Fruit fly (Drosophila melanogaster) whole organism, embryonic: Measurements from ENCODE around the gene put.
A peak's percentile ranks its signal among the peaks of the same experiment; 100 is the strongest.

Source experiments
- Adf1 ChIP-seq: fragments of 200-800 bp; sonication (Bioruptor generic); IDR thresholded peaks from 2 replicates; pipeline ENCODE4 v1.3.6; 2022; ENCODE audit warnings: missing biosample characterization, missing genetic modification characterization
- Aef1 ChIP-seq: fragments of 200-800 bp; sonication (Bioruptor generic); IDR thresholded peaks from 3 replicates; pipeline ENCODE4 v1.3.6; 2022; ENCODE audit warnings: missing biosample characterization, missing genetic modification characterization
- CG10366 ChIP-seq: fragments of 200-800 bp; sonication (Bioruptor generic); IDR thresholded peaks from 2 replicates; pipeline ENCODE4 v1.3.6; 2022; ENCODE audit warnings: missing biosample characterization, missing genetic modification characterization
- CG10431 ChIP-seq: fragments of 200-800 bp; sonication (Bioruptor generic); optimal IDR thresholded peaks from 3 replicates; lab custom pipeline; 2018; ENCODE audit warnings: missing biosample characterization, mild to moderate bottlenecking, missing genetic modification characterization
- CG10959 ChIP-seq: fragments of 200-800 bp; sonication (Bioruptor generic); IDR thresholded peaks from 2 replicates; pipeline ENCODE4 v1.3.6; 2022; ENCODE audit warnings: missing biosample characterization, missing genetic modification characterization
- CG12299 ChIP-seq: fragments of 200-800 bp; sonication (Bioruptor generic); optimal IDR thresholded peaks from 2 replicates; lab custom pipeline; 2018; ENCODE audit warnings: missing biosample characterization, mild to moderate bottlenecking, missing genetic modification characterization
- CG13624 ChIP-seq: fragments of 200-800 bp; sonication (Bioruptor generic); optimal IDR thresholded peaks from 2 replicates; lab custom pipeline; 2016; ENCODE audit warnings: missing biosample characterization, missing genetic modification characterization
- CG18262 ChIP-seq: fragments of 200-800 bp; optimal IDR thresholded peaks from 3 replicates; lab custom pipeline; 2019; ENCODE audit warnings: missing biosample characterization, mild to moderate bottlenecking, missing genetic modification characterization, moderate library complexity
- CG3065 ChIP-seq: fragments of 200-800 bp; sonication (Bioruptor generic); optimal IDR thresholded peaks from 2 replicates; lab custom pipeline; 2016; ENCODE audit warnings: missing biosample characterization, missing genetic modification characterization
- CG32532 ChIP-seq: fragments of 200-800 bp; sonication (Bioruptor generic); IDR thresholded peaks from 2 replicates; pipeline ENCODE4 v1.3.6; 2022; ENCODE audit warnings: missing biosample characterization, missing genetic modification characterization
- CG4282 ChIP-seq: fragments of 200-800 bp; sonication (Bioruptor generic); optimal IDR thresholded peaks from 2 replicates; lab custom pipeline; 2016; ENCODE audit warnings: missing biosample characterization, missing genetic modification characterization
- CG4707 ChIP-seq: fragments of 200-800 bp; sonication (Bioruptor generic); optimal IDR thresholded peaks from 2 replicates; lab custom pipeline; 2018; ENCODE audit warnings: missing biosample characterization, mild to moderate bottlenecking, missing genetic modification characterization, moderate library complexity
- CG4820 ChIP-seq: fragments of 200-800 bp; sonication (Bioruptor generic); optimal IDR thresholded peaks from 3 replicates; lab custom pipeline; 2016; ENCODE audit warnings: missing biosample characterization, missing genetic modification characterization
- CG6689 ChIP-seq: fragments of 200-800 bp; sonication (Bioruptor generic); IDR thresholded peaks from 2 replicates; pipeline ENCODE4 v1.3.6; 2022; ENCODE audit warnings: missing biosample characterization, missing genetic modification characterization
- CG7786 ChIP-seq: fragments of 200-800 bp; sonication (Bioruptor generic); optimal IDR thresholded peaks from 2 replicates; lab custom pipeline; 2016; ENCODE audit warnings: missing biosample characterization, missing genetic modification characterization
- CG8290 ChIP-seq, 3 experiments: fragments of 200-800 bp; sonication (Bioruptor generic); optimal IDR thresholded peaks; 2 replicates each; lab custom pipeline; 2016 to 2019; ENCODE audit warnings: missing biosample characterization in 3 of 3, missing genetic modification characterization in 3 of 3, mild to moderate bottlenecking in 2 of 3, moderate library complexity in 1 of 3
- CG8478 ChIP-seq: fragments of >200 bp; optimal IDR thresholded peaks from 2 replicates; lab custom pipeline; 2018
- CG8765 ChIP-seq: fragments of 200-800 bp; sonication (Bioruptor generic); IDR thresholded peaks from 2 replicates; pipeline ENCODE4 v1.3.6; 2022; ENCODE audit warnings: missing biosample characterization, missing genetic modification characterization
- CG8944 ChIP-seq: fragments of 200-800 bp; sonication (Bioruptor generic); optimal IDR thresholded peaks from 3 replicates; lab custom pipeline; 2016; ENCODE audit warnings: missing biosample characterization, missing genetic modification characterization
- Dad ChIP-seq: fragments of 200-800 bp; sonication (Bioruptor generic); optimal IDR thresholded peaks from 3 replicates; lab custom pipeline; 2016; ENCODE audit warnings: missing biosample characterization, missing genetic modification characterization
- Dek ChIP-seq: fragments of 200-800 bp; sonication (Bioruptor generic); optimal IDR thresholded peaks from 3 replicates; lab custom pipeline; 2019; ENCODE audit warnings: missing biosample characterization, mild to moderate bottlenecking, missing genetic modification characterization, moderate library complexity
- E2f1 ChIP-seq: fragments of 200-800 bp; sonication (Bioruptor generic); IDR thresholded peaks from 2 replicates; pipeline ENCODE4 v1.3.6; 2022; ENCODE audit warnings: missing biosample characterization, missing genetic modification characterization
- HLH54F ChIP-seq: fragments of 200-800 bp; sonication (Bioruptor generic); optimal IDR thresholded peaks from 3 replicates; lab custom pipeline; 2016; ENCODE audit warnings: missing biosample characterization, missing genetic modification characterization
- Hr78 ChIP-seq, 2 experiments: fragments of 200-800 bp in 1 of 2; fragments of >200 bp in 1 of 2; sonication (Bioruptor generic) in 1 of 2; optimal IDR thresholded peaks; 2 replicates each; lab custom pipeline; 2017 to 2019; ENCODE audit warnings: missing biosample characterization in 2 of 2, missing genetic modification characterization in 2 of 2, mild to moderate bottlenecking in 1 of 2, moderate library complexity in 1 of 2
- Hsf ChIP-seq: fragments of 200-800 bp; sonication (Bioruptor generic); optimal IDR thresholded peaks from 3 replicates; lab custom pipeline; 2016; ENCODE audit warnings: missing biosample characterization, missing genetic modification characterization
- Mes4 ChIP-seq: fragments of 200-800 bp; sonication (Bioruptor generic); optimal IDR thresholded peaks from 2 replicates; lab custom pipeline; 2016; ENCODE audit warnings: missing biosample characterization, missing genetic modification characterization
- Neu2 ChIP-seq: fragments of 200-800 bp; sonication (Bioruptor generic); optimal IDR thresholded peaks from 3 replicates; lab custom pipeline; 2016; ENCODE audit warnings: missing biosample characterization, missing genetic modification characterization, borderline replicate concordance
- Sin3A ChIP-seq: fragments of >200 bp; optimal IDR thresholded peaks from 2 replicates; lab custom pipeline; 2018
- Six4 ChIP-seq: fragments of 200-800 bp; sonication (Bioruptor generic); optimal IDR thresholded peaks from 2 replicates; lab custom pipeline; 2016; ENCODE audit warnings: missing biosample characterization, missing genetic modification characterization
- Ssrp ChIP-seq: fragments of 200-800 bp; sonication (Bioruptor generic); optimal IDR thresholded peaks from 2 replicates; lab custom pipeline; 2018; ENCODE audit warnings: missing biosample characterization, mild to moderate bottlenecking, missing genetic modification characterization, moderate library complexity
- Taf1 ChIP-seq: fragments of 200-800 bp; sonication (Bioruptor generic); IDR thresholded peaks from 2 replicates; pipeline ENCODE4 v1.3.6; 2022; ENCODE audit warnings: missing biosample characterization, missing genetic modification characterization
- ab ChIP-seq: fragments of 200-800 bp; sonication (Bioruptor generic); optimal IDR thresholded peaks from 2 replicates; lab custom pipeline; 2016; ENCODE audit warnings: missing biosample characterization, missing genetic modification characterization
- br ChIP-seq: fragments of >200 bp; optimal IDR thresholded peaks from 2 replicates; lab custom pipeline; 2017
- croc ChIP-seq: fragments of 200-800 bp; sonication (Bioruptor generic); conservative IDR thresholded peaks from 3 replicates; pipeline ENCODE4 v1.3.6; 2022; ENCODE audit warnings: missing biosample characterization, missing genetic modification characterization
- disco-r ChIP-seq: fragments of 200-800 bp; sonication (Bioruptor generic); optimal IDR thresholded peaks from 2 replicates; lab custom pipeline; 2016; ENCODE audit warnings: missing biosample characterization, missing genetic modification characterization
- ems ChIP-seq: fragments of 200-800 bp; sonication (Bioruptor generic); optimal IDR thresholded peaks from 3 replicates; lab custom pipeline; 2016; ENCODE audit warnings: missing biosample characterization, missing genetic modification characterization
- gcm ChIP-seq: fragments of 200-800 bp; sonication (Bioruptor generic); optimal IDR thresholded peaks from 2 replicates; lab custom pipeline; 2019; ENCODE audit warnings: missing biosample characterization, mild to moderate bottlenecking, missing genetic modification characterization, moderate library complexity
- grn ChIP-seq: fragments of 200-800 bp; sonication (Bioruptor generic); optimal IDR thresholded peaks from 3 replicates; lab custom pipeline; 2017; ENCODE audit warnings: missing biosample characterization, missing genetic modification characterization
- org-1 ChIP-seq: fragments of 200-800 bp; sonication (Bioruptor generic); optimal IDR thresholded peaks from 2 replicates; lab custom pipeline; 2017; ENCODE audit warnings: missing biosample characterization, missing genetic modification characterization
- otp ChIP-seq: fragments of 200-800 bp; sonication (Bioruptor generic); IDR thresholded peaks from 3 replicates; pipeline ENCODE4, ENCODE4 v1.3.6; 2022; ENCODE audit warnings: missing biosample characterization, missing genetic modification characterization
- pzg ChIP-seq: fragments of 200-800 bp; sonication (Bioruptor generic); optimal IDR thresholded peaks from 3 replicates; lab custom pipeline; 2018; ENCODE audit warnings: missing biosample characterization, mild to moderate bottlenecking, missing genetic modification characterization, moderate library complexity
- scrt ChIP-seq: fragments of 200-800 bp; sonication (Bioruptor generic); optimal IDR thresholded peaks from 2 replicates; lab custom pipeline; 2018; ENCODE audit warnings: missing biosample characterization, mild to moderate bottlenecking, missing genetic modification characterization, moderate library complexity
- seq ChIP-seq: fragments of 200-800 bp; sonication (Bioruptor generic); IDR thresholded peaks from 2 replicates; pipeline ENCODE4 v1.3.6; 2022; ENCODE audit warnings: missing biosample characterization, missing genetic modification characterization
- sima ChIP-seq: fragments of 200-800 bp; sonication (Bioruptor generic); optimal IDR thresholded peaks from 2 replicates; lab custom pipeline; 2016; ENCODE audit warnings: missing biosample characterization, missing genetic modification characterization
- sr ChIP-seq: fragments of 200-800 bp; sonication (Bioruptor generic); IDR thresholded peaks from 3 replicates; pipeline ENCODE4 v1.3.6; 2022; ENCODE audit warnings: missing biosample characterization, missing genetic modification characterization
- ssp ChIP-seq: fragments of 200-800 bp; sonication (Bioruptor generic); IDR thresholded peaks from 2 replicates; pipeline ENCODE4 v1.3.6; 2022; ENCODE audit warnings: missing biosample characterization, missing genetic modification characterization
- tap ChIP-seq: fragments of 200-800 bp; optimal IDR thresholded peaks from 3 replicates; lab custom pipeline; 2019; ENCODE audit warnings: missing biosample characterization, mild to moderate bottlenecking, missing genetic modification characterization, moderate library complexity
- vnd ChIP-seq: fragments of 200-800 bp; sonication (Bioruptor generic); IDR thresholded peaks from 3 replicates; pipeline ENCODE4 v1.3.6; 2022; ENCODE audit warnings: missing biosample characterization, missing genetic modification characterization; ENCODE audit not compliant: partially characterized antibody
- wdn ChIP-seq: fragments of 200-800 bp; sonication (Bioruptor generic); IDR thresholded peaks from 2 replicates; pipeline ENCODE4 v1.3.6; 2022; ENCODE audit warnings: missing biosample characterization, missing genetic modification characterization
- z ChIP-seq: fragments of 200-800 bp; sonication (Bioruptor generic); IDR thresholded peaks from 3 replicates; pipeline ENCODE4 v1.3.6; 2022; ENCODE audit warnings: missing biosample characterization, missing genetic modification characterization
- zen ChIP-seq: fragments of 200-800 bp; sonication (Bioruptor generic); optimal IDR thresholded peaks from 3 replicates; lab custom pipeline; 2018; ENCODE audit warnings: missing biosample characterization, mild to moderate bottlenecking, missing genetic modification characterization, moderate library complexity

put gene

DNA sequence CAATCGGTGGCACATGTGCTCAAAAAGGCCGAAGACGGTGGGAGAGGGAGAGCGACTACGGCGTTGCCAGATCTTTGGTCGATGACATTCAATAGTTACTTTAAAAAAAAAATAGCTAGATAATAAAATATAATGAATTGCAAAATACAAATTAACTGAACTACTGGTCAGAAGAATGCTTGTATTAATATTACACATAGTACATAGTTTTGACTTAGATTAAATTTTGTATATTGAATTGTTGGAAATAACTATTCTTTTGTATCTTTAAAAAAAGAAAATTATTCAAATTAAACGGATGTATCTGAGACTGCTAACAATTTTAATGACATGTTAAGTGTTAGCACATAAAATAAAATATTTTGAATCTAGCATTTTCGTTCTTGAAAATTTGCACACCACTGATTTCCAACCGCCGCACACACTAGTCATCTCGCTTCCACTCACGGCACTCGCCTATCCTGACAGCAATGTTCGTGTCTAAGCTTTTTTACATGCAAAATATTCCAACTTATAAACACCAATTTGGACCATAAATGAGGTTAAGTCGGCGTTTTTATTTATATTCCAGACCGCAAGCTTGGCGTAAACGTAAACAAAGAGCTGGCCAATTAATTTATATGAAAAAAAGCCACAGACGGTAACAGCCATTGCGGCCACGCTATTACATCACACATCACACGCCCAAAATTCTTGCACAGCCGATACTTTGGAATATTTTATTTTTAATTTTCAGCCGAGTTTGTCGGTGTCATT is 50.4 kb downstream of the put start:
- TF ChIP-seq Hsf (peak; percentile 81), ems (GFP tag; lab: Kevin White, UChicago) (peak; percentile 45), CG4820 (GFP tag; lab: Kevin White, UChicago) (peak; percentile 67), CG32532 (GFP tag; lab: Robert Waterston, UW) (peak; percentile 76), disco-r (GFP tag; lab: Kevin White, UChicago) (peak; percentile 32), CG12299 (peak; percentile 20), Taf1 (GFP tag; lab: Robert Waterston, UW) (peak; percentile 36; the same call in 1 of the 2 replicates), vnd (GFP tag; lab: Robert Waterston, UW) (no peak), HLH54F (GFP tag; lab: Kevin White, UChicago) (peak; percentile 52), grn (GFP tag; lab: Kevin White, UChicago) (no peak), Adf1 (GFP tag; lab: Robert Waterston, UW) (0 out of 2 replicates have a peak, but pooled peaks have one; percentile 7), otp (GFP tag; lab: Robert Waterston, UW) (0 out of 3 replicates have a peak, but pooled peaks have one; percentile 17), zen (tag; lab: Kevin White, UChicago) (peak; percentile 61), seq (GFP tag; lab: Robert Waterston, UW) (no peak), CG18262 (tag; lab: Kevin White, UChicago) (peak; percentile 77), ssp (GFP tag; lab: Robert Waterston, UW) (peak; percentile 53), CG8765 (GFP tag; lab: Robert Waterston, UW) (no peak; the same call in 1 of the 2 replicates), CG4707 (GFP tag; lab: Kevin White, UChicago) (no peak), CG13624 (GFP tag; lab: Kevin White, UChicago) (peak; percentile 5), scrt (GFP tag; lab: Kevin White, UChicago) (peak; percentile 67), Sin3A (lab: Kevin White, UChicago) (peak; percentile 4), Hr78 (GFP tag; optimal IDR thresholded peaks at IDR 0.05; lab: Kevin White, UChicago) (peak in 1 of 2 experiments; percentile 5), z (GFP tag; lab: Robert Waterston, UW) (no peak), E2f1 (GFP tag; lab: Robert Waterston, UW) (peak; percentile 65), CG6689 (GFP tag; lab: Robert Waterston, UW) (peak; percentile 72), sr (GFP tag; lab: Robert Waterston, UW) (no peak), org-1 (peak; percentile 43), croc (peak; percentile 33; the same call in 2 of the 3 replicates), CG3065 (GFP tag; lab: Kevin White, UChicago) (peak; percentile 37), CG4282 (GFP tag; lab: Kevin White, UChicago) (peak; percentile 11), wdn (GFP tag; lab: Robert Waterston, UW) (no peak), Dad (GFP tag; lab: Kevin White, UChicago) (peak; percentile 14), Dek (tag; lab: Kevin White, UChicago) (peak; percentile 65), tap (tag; lab: Kevin White, UChicago) (peak; percentile 18), CG8290 (GFP tag; optimal IDR thresholded peaks at IDR 0.05; lab: Kevin White, UChicago) (peak; percentile 70), CG8290 (tag; optimal IDR thresholded peaks at IDR 0.05; lab: Kevin White, UChicago) (peak; percentile 14 to 40), CG10959 (GFP tag; lab: Robert Waterston, UW) (no peak), CG7786 (GFP tag; lab: Kevin White, UChicago) (peak; percentile 58), Six4 (peak; percentile 59), Mes4 (GFP tag; lab: Kevin White, UChicago) (no peak), CG10431 (GFP tag; lab: Kevin White, UChicago) (no peak), ab (no peak), CG8478 (lab: Kevin White, UChicago) (no peak), Neu2 (GFP tag; lab: Kevin White, UChicago) (no peak), CG8944 (GFP tag; lab: Kevin White, UChicago) (peak; percentile 35), Aef1 (peak; percentile 43; the same call in 1 of the 3 replicates), Ssrp (peak; percentile 69), br (no peak), sima (GFP tag; lab: Kevin White, UChicago) (no peak), CG10366 (GFP tag; lab: Robert Waterston, UW) (peak; percentile 45), gcm (peak; percentile 46), pzg (no peak)
